Worm (Caenorhabditis elegans) whole organism, late embryonic: ENCODE measurements around the gene oac-20.

Experiments
- lim-6 ChIP-seq: sonication (generic microtip); optimal IDR thresholded peaks from 2 replicates; lab custom pipeline; 2016; ENCODE audit warnings: missing genetic modification characterization, missing compliant biosample characterization
- mec-3 ChIP-seq: sonication (generic microtip); optimal IDR thresholded peaks from 2 replicates; lab custom pipeline; 2016; ENCODE audit warnings: borderline replicate concordance, missing genetic modification characterization, missing compliant biosample characterization
- pha-4 ChIP-seq: fragments of 150-350 bp; optimal IDR thresholded peaks from 2 replicates; lab custom pipeline; 2018; ENCODE audit warnings: missing biosample characterization, missing genetic modification reagents, missing genetic modification characterization

ce11 chrV:16029237-16029636 is 50.7 kb downstream of the oac-20 start:
- TF ChIP-seq mec-3 (tag; lab: Kevin White, UChicago) (no peak), lim-6 (tag; lab: Kevin White, UChicago) (no peak), pha-4 (tag; lab: Kevin White, UChicago) (no peak)
